Fruit fly (Drosophila melanogaster) whole organism, embryonic: ENCODE measurements around the gene Dus1.

ENCODE experiments used
- Aef1 ChIP-seq: fragments of 200-800 bp; sonication (Bioruptor generic); IDR thresholded peaks from 3 replicates; pipeline ENCODE4 v1.3.6; 2022; ENCODE audit warnings: missing biosample characterization, missing genetic modification characterization
- Bgb ChIP-seq: fragments of 200-800 bp; sonication (Bioruptor generic); IDR thresholded peaks from 2 replicates; pipeline ENCODE4 v1.3.6; 2022; ENCODE audit warnings: missing biosample characterization, missing genetic modification characterization; ENCODE audit not compliant: partially characterized antibody
- CG1024 ChIP-seq: fragments of 200-800 bp; sonication (Bioruptor generic); IDR thresholded peaks from 2 replicates; pipeline ENCODE4 v1.3.6; 2022; ENCODE audit warnings: missing biosample characterization, missing genetic modification characterization
- CG11398 ChIP-seq: fragments of 200-800 bp; sonication (Bioruptor generic); optimal IDR thresholded peaks from 2 replicates; lab custom pipeline; 2016; ENCODE audit warnings: missing biosample characterization, missing genetic modification characterization
- CG12299 ChIP-seq: fragments of 200-800 bp; sonication (Bioruptor generic); optimal IDR thresholded peaks from 2 replicates; lab custom pipeline; 2018; ENCODE audit warnings: missing biosample characterization, mild to moderate bottlenecking, missing genetic modification characterization
- CG14965 ChIP-seq: fragments of 200-800 bp; sonication (Bioruptor generic); optimal IDR thresholded peaks from 2 replicates; lab custom pipeline; 2016; ENCODE audit warnings: missing biosample characterization, missing genetic modification characterization, borderline replicate concordance
- CG1529 ChIP-seq: fragments of 200-800 bp; sonication (Bioruptor generic); optimal IDR thresholded peaks from 3 replicates; lab custom pipeline; 2018; ENCODE audit warnings: missing biosample characterization, missing genetic modification characterization
- CG17361 ChIP-seq: fragments of 200-800 bp; sonication (Bioruptor generic); IDR thresholded peaks from 3 replicates; pipeline ENCODE4 v1.3.6; 2022; ENCODE audit warnings: missing biosample characterization, missing genetic modification characterization
- CG17612 ChIP-seq: fragments of 200-800 bp; sonication (Bioruptor generic); IDR thresholded peaks from 2 replicates; pipeline ENCODE4 v1.3.6; 2022; ENCODE audit warnings: missing biosample characterization, missing genetic modification characterization
- CG2129 ChIP-seq: fragments of 200-800 bp; sonication (Bioruptor generic); IDR thresholded peaks from 2 replicates; pipeline ENCODE4 v1.3.6; 2022; ENCODE audit warnings: missing biosample characterization, missing genetic modification characterization; ENCODE audit not compliant: partially characterized antibody
- CG2712 ChIP-seq: fragments of 200-800 bp; optimal IDR thresholded peaks from 3 replicates; lab custom pipeline; 2019; ENCODE audit warnings: missing biosample characterization, mild to moderate bottlenecking, missing genetic modification characterization, moderate library complexity
- CG31388 ChIP-seq: fragments of 200-800 bp; sonication (Bioruptor generic); optimal IDR thresholded peaks from 2 replicates; lab custom pipeline; 2016; ENCODE audit warnings: missing biosample characterization, missing genetic modification characterization
- CG33557 ChIP-seq: fragments of 200-800 bp; sonication (Bioruptor generic); optimal IDR thresholded peaks from 2 replicates; lab custom pipeline; 2019; ENCODE audit warnings: missing biosample characterization, mild to moderate bottlenecking, missing genetic modification characterization, moderate library complexity
- CG34422 ChIP-seq: fragments of 200-800 bp; sonication (Bioruptor generic); IDR thresholded peaks from 3 replicates; pipeline ENCODE4 v1.3.6; 2022; ENCODE audit warnings: missing biosample characterization, missing genetic modification characterization
- CG4328 ChIP-seq: fragments of 200-800 bp; sonication (Bioruptor generic); optimal IDR thresholded peaks from 3 replicates; lab custom pipeline; 2017; ENCODE audit warnings: missing biosample characterization, missing genetic modification reagents, missing genetic modification characterization
- CG7745 ChIP-seq: fragments of 200-800 bp; sonication (Bioruptor generic); optimal IDR thresholded peaks from 2 replicates; lab custom pipeline; 2018; ENCODE audit warnings: missing biosample characterization, mild to moderate bottlenecking, missing genetic modification characterization, moderate library complexity
- CG9727 ChIP-seq: fragments of 200-800 bp; sonication (Bioruptor generic); optimal IDR thresholded peaks from 3 replicates; lab custom pipeline; 2017; ENCODE audit warnings: missing biosample characterization, mild to moderate bottlenecking, missing genetic modification characterization
- E2f1 ChIP-seq: fragments of 200-800 bp; sonication (Bioruptor generic); IDR thresholded peaks from 2 replicates; pipeline ENCODE4 v1.3.6; 2022; ENCODE audit warnings: missing biosample characterization, missing genetic modification characterization
- Fer3 ChIP-seq: fragments of 200-800 bp; sonication (Bioruptor generic); optimal IDR thresholded peaks from 2 replicates; lab custom pipeline; 2018; ENCODE audit warnings: missing biosample characterization, mild to moderate bottlenecking, missing genetic modification characterization, moderate library complexity
- GATAe ChIP-seq: fragments of 200-800 bp; sonication (Bioruptor generic); conservative IDR thresholded peaks from 2 replicates; pipeline ENCODE4 v1.3.6; 2022; ENCODE audit warnings: missing biosample characterization, missing genetic modification characterization
- Gug ChIP-seq: fragments of 200-800 bp; sonication (Bioruptor generic); IDR thresholded peaks from 4 replicates; pipeline ENCODE4 v1.3.6; 2022; ENCODE audit warnings: missing biosample characterization, missing genetic modification characterization
- HLH4C ChIP-seq: fragments of 200-800 bp; sonication (Bioruptor generic); IDR thresholded peaks from 3 replicates; pipeline ENCODE4 v1.3.6; 2022; ENCODE audit warnings: missing biosample characterization, missing genetic modification characterization; ENCODE audit not compliant: partially characterized antibody
- HLH54F ChIP-seq: fragments of 200-800 bp; sonication (Bioruptor generic); optimal IDR thresholded peaks from 3 replicates; lab custom pipeline; 2016; ENCODE audit warnings: missing biosample characterization, missing genetic modification characterization
- Hand ChIP-seq: fragments of 200-800 bp; sonication (Bioruptor generic); optimal IDR thresholded peaks from 2 replicates; lab custom pipeline; 2017; ENCODE audit warnings: mild to moderate bottlenecking, missing biosample characterization, missing genetic modification reagents, missing genetic modification characterization
- Meics ChIP-seq: fragments of 200-800 bp; sonication (Bioruptor generic); optimal IDR thresholded peaks from 2 replicates; lab custom pipeline; 2017; ENCODE audit warnings: missing biosample characterization, mild to moderate bottlenecking, missing genetic modification characterization
- Oaz ChIP-seq: fragments of 200-800 bp; sonication (Bioruptor generic); IDR thresholded peaks from 2 replicates; pipeline ENCODE4 v1.3.6; 2022; ENCODE audit warnings: missing biosample characterization, missing genetic modification characterization
- Oli ChIP-seq: fragments of 200-800 bp; sonication (Bioruptor generic); optimal IDR thresholded peaks from 2 replicates; lab custom pipeline; 2018; ENCODE audit warnings: missing biosample characterization, mild to moderate bottlenecking, missing genetic modification characterization, moderate library complexity
- Poxn ChIP-seq: fragments of 200-800 bp; sonication (Bioruptor generic); IDR thresholded peaks from 2 replicates; pipeline ENCODE4 v1.3.6; 2022; ENCODE audit warnings: missing biosample characterization, missing genetic modification characterization
- Rx ChIP-seq: fragments of 200-800 bp; sonication (Bioruptor generic); IDR thresholded peaks from 2 replicates; pipeline ENCODE4 v1.3.6; 2022; ENCODE audit warnings: missing biosample characterization, missing genetic modification characterization
- Sox100B ChIP-seq: fragments of 200-800 bp; sonication (Bioruptor generic); optimal IDR thresholded peaks from 3 replicates; lab custom pipeline; 2018; ENCODE audit warnings: missing biosample characterization, mild to moderate bottlenecking, missing genetic modification characterization
- Stat92E ChIP-seq, 3 experiments: fragments of >200 bp in 2 of 3; fragments of 200-800 bp in 1 of 3; sonication (Bioruptor generic) in 1 of 3; optimal IDR thresholded peaks; 2 replicates each; lab custom pipeline; 2017 to 2019; ENCODE audit warnings: missing biosample characterization in 3 of 3, missing genetic modification characterization in 3 of 3, mild to moderate bottlenecking in 1 of 3, moderate library complexity in 1 of 3
- Taf1 ChIP-seq: fragments of 200-800 bp; sonication (Bioruptor generic); IDR thresholded peaks from 2 replicates; pipeline ENCODE4 v1.3.6; 2022; ENCODE audit warnings: missing biosample characterization, missing genetic modification characterization
- Trl ChIP-seq, 3 experiments: fragments of >200 bp in 2 of 3; fragments of 200-800 bp in 1 of 3; sonication (Bioruptor generic) in 1 of 3; optimal IDR thresholded peaks; 2 replicates in 1 of 3; 3 replicates in 2 of 3; lab custom pipeline; 2016 to 2017; ENCODE audit warnings: missing biosample characterization in 1 of 3, missing genetic modification characterization in 1 of 3
- Xrp1 ChIP-seq: fragments of 200-800 bp; sonication (Bioruptor generic); IDR thresholded peaks from 2 replicates; pipeline ENCODE4 v1.3.6; 2022; ENCODE audit warnings: missing biosample characterization, missing genetic modification characterization
- cad ChIP-seq: fragments of >200 bp; optimal IDR thresholded peaks from 2 replicates; lab custom pipeline; 2017; ENCODE audit warnings: missing biosample characterization, missing genetic modification characterization
- chn ChIP-seq: fragments of 200-800 bp; sonication (Bioruptor generic); optimal IDR thresholded peaks from 2 replicates; lab custom pipeline; 2016; ENCODE audit warnings: missing biosample characterization, missing genetic modification characterization
- cwo ChIP-seq: fragments of 200-800 bp; sonication (Bioruptor generic); optimal IDR thresholded peaks from 3 replicates; lab custom pipeline; 2017; ENCODE audit warnings: missing biosample characterization, missing genetic modification characterization, mild to moderate bottlenecking, moderate library complexity, missing genetic modification reagents
- dm ChIP-seq: fragments of 200-800 bp; sonication (Bioruptor generic); optimal IDR thresholded peaks from 3 replicates; lab custom pipeline; 2016; ENCODE audit warnings: missing biosample characterization, missing genetic modification characterization
- eyg ChIP-seq: fragments of 200-800 bp; sonication (Bioruptor generic); optimal IDR thresholded peaks from 3 replicates; lab custom pipeline; 2016; ENCODE audit warnings: missing biosample characterization, missing genetic modification characterization
- fd102C ChIP-seq: fragments of 200-800 bp; sonication (Bioruptor generic); optimal IDR thresholded peaks from 2 replicates; lab custom pipeline; 2018; ENCODE audit warnings: missing biosample characterization, mild to moderate bottlenecking, missing genetic modification characterization, moderate library complexity
- gce ChIP-seq: fragments of 200-800 bp; sonication (Bioruptor generic); IDR thresholded peaks from 3 replicates; pipeline ENCODE4 v1.3.6; 2022; ENCODE audit warnings: missing biosample characterization, missing genetic modification characterization
- hb ChIP-seq: fragments of 200-800 bp; sonication (Bioruptor generic); IDR thresholded peaks from 3 replicates; pipeline ENCODE4 v1.3.6; 2022; ENCODE audit warnings: missing biosample characterization, missing genetic modification characterization; ENCODE audit not compliant: partially characterized antibody
- klu ChIP-seq: fragments of 200-800 bp; sonication (Bioruptor generic); IDR thresholded peaks from 2 replicates; pipeline ENCODE4 v1.3.6; 2022; ENCODE audit warnings: missing biosample characterization, missing genetic modification characterization
- lilli ChIP-seq: fragments of 200-800 bp; sonication (Bioruptor generic); optimal IDR thresholded peaks from 3 replicates; lab custom pipeline; 2016; ENCODE audit warnings: missing biosample characterization, missing genetic modification characterization
- lmd ChIP-seq: fragments of 200-800 bp; sonication (Bioruptor generic); IDR thresholded peaks from 2 replicates; pipeline ENCODE4 v1.3.6; 2022; ENCODE audit warnings: missing biosample characterization, missing genetic modification characterization
- mld ChIP-seq: fragments of 200-800 bp; sonication (Bioruptor generic); IDR thresholded peaks from 3 replicates; pipeline ENCODE4 v1.3.6; 2022; ENCODE audit warnings: missing biosample characterization, missing genetic modification characterization; ENCODE audit not compliant: partially characterized antibody
- salm ChIP-seq: fragments of 200-800 bp; sonication (Bioruptor generic); optimal IDR thresholded peaks from 2 replicates; lab custom pipeline; 2018; ENCODE audit warnings: missing biosample characterization, mild to moderate bottlenecking, missing genetic modification characterization
- ssp ChIP-seq: fragments of 200-800 bp; sonication (Bioruptor generic); IDR thresholded peaks from 2 replicates; pipeline ENCODE4 v1.3.6; 2022; ENCODE audit warnings: missing biosample characterization, missing genetic modification characterization
- tap ChIP-seq: fragments of 200-800 bp; optimal IDR thresholded peaks from 3 replicates; lab custom pipeline; 2019; ENCODE audit warnings: missing biosample characterization, mild to moderate bottlenecking, missing genetic modification characterization, moderate library complexity
- zfh1 ChIP-seq: fragments of 200-800 bp; sonication (Bioruptor generic); IDR thresholded peaks from 3 replicates; pipeline ENCODE4 v1.3.6; 2022; ENCODE audit warnings: missing biosample characterization, missing genetic modification characterization

The Dus1 gene

dm6 chr2L:223351-223750 is 48.2 kb downstream of the Dus1 start (continued):
- TF ChIP-seq Xrp1 (GFP tag; lab: Robert Waterston, UW) (peak; percentile 96), dm (GFP tag; lab: Kevin White, UChicago) (peak; percentile 69), Oli (tag; lab: Kevin White, UChicago) (peak; percentile 88), Sox100B (GFP tag; lab: Kevin White, UChicago) (peak; percentile 85), lmd (GFP tag; lab: Robert Waterston, UW) (peak; percentile 82), Hand (GFP tag; lab: Kevin White, UChicago) (peak; percentile 9), CG31388 (GFP tag; lab: Kevin White, UChicago) (peak; percentile 74), fd102C (peak; percentile 61), CG17361 (GFP tag; lab: Robert Waterston, UW) (peak; percentile 90), Meics (GFP tag; lab: Kevin White, UChicago) (peak; percentile 65), CG4328 (no peak), CG14965 (GFP tag; lab: Kevin White, UChicago) (peak; percentile 40), eyg (peak; percentile 80), tap (tag; lab: Kevin White, UChicago) (peak; percentile 76), cwo (GFP tag; lab: Kevin White, UChicago) (peak; percentile 54), gce (GFP tag; lab: Robert Waterston, UW) (peak; percentile 88), Gug (GFP tag; lab: Robert Waterston, UW) (peak; percentile 72; the same call in 3 of the 4 replicates), Fer3 (tag; lab: Kevin White, UChicago) (peak; percentile 66), CG2712 (tag; lab: Kevin White, UChicago) (peak; percentile 93), hb (GFP tag; lab: Robert Waterston, UW) (no peak), mld (no peak), lilli (GFP tag; lab: Kevin White, UChicago) (peak; percentile 85), Stat92E (GFP tag; optimal IDR thresholded peaks at IDR 0.05; lab: Kevin White, UChicago) (peak in 1 of 3 experiments; percentile 68), zfh1 (GFP tag; lab: Robert Waterston, UW) (peak; percentile 97), CG7745 (tag; lab: Kevin White, UChicago) (no peak), Bgb (no peak), CG2129 (GFP tag; lab: Robert Waterston, UW) (no peak), ssp (peak; percentile 71), Oaz (GFP tag; lab: Robert Waterston, UW) (peak; percentile 48; the same call in 1 of the 2 replicates), CG34422 (GFP tag; lab: Robert Waterston, UW) (peak; percentile 90), GATAe (GFP tag; lab: Robert Waterston, UW) (no peak), Taf1 (0 out of 2 replicates have a peak, but pooled peaks have one; percentile 16), HLH54F (GFP tag; lab: Kevin White, UChicago) (peak; percentile 68), CG1529 (GFP tag; lab: Kevin White, UChicago) (peak; percentile 87), CG17612 (GFP tag; lab: Robert Waterston, UW) (peak; percentile 27; the same call in 1 of the 2 replicates), klu (GFP tag; lab: Robert Waterston, UW) (peak; percentile 71), HLH4C (no peak), cad (GFP tag; lab: Kevin White, UChicago) (peak; percentile 46), Rx (GFP tag; lab: Robert Waterston, UW) (peak; percentile 93), chn (GFP tag; lab: Kevin White, UChicago) (peak; percentile 94), CG1024 (GFP tag; lab: Robert Waterston, UW) (peak; percentile 88), CG11398 (GFP tag; lab: Kevin White, UChicago) (peak; percentile 63), Aef1 (GFP tag; lab: Robert Waterston, UW) (peak; percentile 80), Poxn (GFP tag; lab: Robert Waterston, UW) (no peak), CG33557 (GFP tag; lab: Kevin White, UChicago) (peak; percentile 72), salm (tag; lab: Kevin White, UChicago) (peak; percentile 81), Trl (optimal IDR thresholded peaks at IDR 0.05; lab: Kevin White, UChicago) (peak in 1 of 2 experiments; percentile 40), Trl (GFP tag; optimal IDR thresholded peaks at IDR 0.05; lab: Kevin White, UChicago) (peak; percentile 86), CG12299 (tag; lab: Kevin White, UChicago) (peak; percentile 23), CG9727 (GFP tag; lab: Kevin White, UChicago) (peak; percentile 93), E2f1 (GFP tag; lab: Robert Waterston, UW) (peak; percentile 80)
